Fruit fly (Drosophila melanogaster) whole organism, prepupa: ENCODE results near the gene CG13398.

Experiments used
- CG10631 ChIP-seq: fragments of 200-800 bp; sonication (Bioruptor generic); optimal IDR thresholded peaks from 2 replicates; lab custom pipeline; 2016; ENCODE audit warnings: missing biosample characterization, missing genetic modification characterization
- CG10669 ChIP-seq: fragments of 200-800 bp; sonication (Bioruptor generic); optimal IDR thresholded peaks from 3 replicates; lab custom pipeline; 2018; ENCODE audit warnings: missing biosample characterization, mild to moderate bottlenecking, missing genetic modification characterization, moderate library complexity
- CG11294 ChIP-seq: fragments of 200-800 bp; sonication (Bioruptor generic); IDR thresholded peaks from 2 replicates; pipeline ENCODE4 v1.3.6; 2022; ENCODE audit warnings: missing biosample characterization, missing genetic modification characterization
- CG11762 ChIP-seq: fragments of 200-800 bp; sonication (Bioruptor generic); optimal IDR thresholded peaks from 3 replicates; lab custom pipeline; 2016; ENCODE audit warnings: missing biosample characterization, missing genetic modification characterization; ENCODE audit not compliant: insufficient read depth
- CG11902 ChIP-seq: fragments of 200-800 bp; sonication (Bioruptor generic); optimal IDR thresholded peaks from 3 replicates; lab custom pipeline; 2016; ENCODE audit warnings: missing biosample characterization, missing genetic modification characterization
- CG15336 ChIP-seq: fragments of 200-800 bp; sonication (Bioruptor generic); IDR thresholded peaks from 2 replicates; pipeline ENCODE4 v1.3.6; 2022; ENCODE audit warnings: missing biosample characterization, missing genetic modification characterization
- CG1621 ChIP-seq: fragments of 200-800 bp; sonication (Bioruptor generic); optimal IDR thresholded peaks from 3 replicates; lab custom pipeline; 2018; ENCODE audit warnings: missing biosample characterization, mild to moderate bottlenecking, missing genetic modification characterization
- CG16779 ChIP-seq: fragments of 200-800 bp; sonication (Bioruptor generic); optimal IDR thresholded peaks from 3 replicates; lab custom pipeline; 2017; ENCODE audit warnings: missing biosample characterization, mild to moderate bottlenecking, missing genetic modification characterization
- CG3032 ChIP-seq: fragments of 200-800 bp; optimal IDR thresholded peaks from 2 replicates; lab custom pipeline; 2019; ENCODE audit warnings: missing biosample characterization, mild to moderate bottlenecking, missing genetic modification characterization, moderate library complexity
- CG31627 ChIP-seq: fragments of 200-800 bp; sonication (Bioruptor generic); optimal IDR thresholded peaks from 3 replicates; lab custom pipeline; 2016; ENCODE audit warnings: missing biosample characterization, missing genetic modification characterization
- CG3919 ChIP-seq: fragments of 200-800 bp; sonication (Bioruptor generic); optimal IDR thresholded peaks from 3 replicates; lab custom pipeline; 2016; ENCODE audit warnings: missing biosample characterization, missing genetic modification characterization
- CG4318 ChIP-seq: fragments of 200-800 bp; sonication (Bioruptor generic); optimal IDR thresholded peaks from 3 replicates; lab custom pipeline; 2017; ENCODE audit warnings: missing biosample characterization, mild to moderate bottlenecking, missing genetic modification characterization
- CG6163 ChIP-seq: fragments of 200-800 bp; sonication (Bioruptor generic); IDR thresholded peaks from 3 replicates; pipeline ENCODE4 v1.3.6; 2022; ENCODE audit warnings: missing biosample characterization, missing genetic modification characterization
- CG6276 ChIP-seq: fragments of 200-800 bp; sonication (Bioruptor generic); optimal IDR thresholded peaks from 2 replicates; lab custom pipeline; 2017; ENCODE audit warnings: missing biosample characterization, mild to moderate bottlenecking, missing genetic modification characterization
- CG6808 ChIP-seq: fragments of 200-800 bp; sonication (Bioruptor generic); optimal IDR thresholded peaks from 3 replicates; lab custom pipeline; 2017; ENCODE audit warnings: missing biosample characterization, missing genetic modification characterization, mild to moderate bottlenecking, moderate library complexity, missing genetic modification reagents
- CG6854 ChIP-seq: fragments of 200-800 bp; sonication (Bioruptor generic); optimal IDR thresholded peaks from 2 replicates; lab custom pipeline; 2017; ENCODE audit warnings: missing biosample characterization, mild to moderate bottlenecking, missing genetic modification characterization
- CG7368 ChIP-seq: fragments of 200-800 bp; sonication (Bioruptor generic); optimal IDR thresholded peaks from 3 replicates; lab custom pipeline; 2016; ENCODE audit warnings: missing biosample characterization, missing genetic modification characterization
- CG8119 ChIP-seq: fragments of 200-800 bp; sonication (Bioruptor generic); IDR thresholded peaks from 3 replicates; pipeline ENCODE4 v1.3.6; 2022; ENCODE audit warnings: missing biosample characterization, missing genetic modification characterization
- CG8319 ChIP-seq: fragments of 200-800 bp; sonication (Bioruptor generic); optimal IDR thresholded peaks from 3 replicates; lab custom pipeline; 2016; ENCODE audit warnings: missing biosample characterization, missing genetic modification characterization
- CG8632 ChIP-seq: fragments of 200-800 bp; sonication (Bioruptor generic); optimal IDR thresholded peaks from 3 replicates; lab custom pipeline; 2016; ENCODE audit warnings: missing biosample characterization, missing genetic modification characterization
- CG9139 ChIP-seq: fragments of 200-800 bp; sonication (Bioruptor generic); optimal IDR thresholded peaks from 3 replicates; lab custom pipeline; 2017; ENCODE audit warnings: missing biosample characterization, mild to moderate bottlenecking, missing genetic modification characterization
- Eip75B ChIP-seq: fragments of 200-800 bp; sonication (Bioruptor generic); optimal IDR thresholded peaks from 3 replicates; lab custom pipeline; 2016; ENCODE audit warnings: missing biosample characterization, missing genetic modification characterization
- Eip78C ChIP-seq: fragments of 200-800 bp; sonication (Bioruptor generic); peaks from one replicate; lab custom pipeline; 2016; ENCODE audit warnings: missing biosample characterization, missing genetic modification characterization
- Eip93F ChIP-seq: fragments of 200-800 bp; sonication (Bioruptor generic); optimal IDR thresholded peaks from 2 replicates; lab custom pipeline; 2016; ENCODE audit warnings: missing biosample characterization, mild to moderate bottlenecking, missing genetic modification characterization
- Ets21C ChIP-seq: fragments of 200-800 bp; sonication (Bioruptor generic); optimal IDR thresholded peaks from 3 replicates; lab custom pipeline; 2016; ENCODE audit warnings: missing biosample characterization, missing genetic modification characterization
- Ets96B ChIP-seq: fragments of 200-800 bp; optimal IDR thresholded peaks from 2 replicates; lab custom pipeline; 2019; ENCODE audit warnings: missing biosample characterization, mild to moderate bottlenecking, missing genetic modification characterization, moderate library complexity
- Gug ChIP-seq: fragments of 200-800 bp; sonication (Bioruptor generic); IDR thresholded peaks from 2 replicates; pipeline ENCODE4 v1.3.6; 2022; ENCODE audit warnings: missing biosample characterization, missing genetic modification characterization
- Hr39 ChIP-seq: fragments of 200-800 bp; sonication (Bioruptor generic); optimal IDR thresholded peaks from 2 replicates; lab custom pipeline; 2016; ENCODE audit warnings: missing biosample characterization, missing genetic modification characterization
- Hr4 ChIP-seq: fragments of 200-800 bp; sonication (Bioruptor generic); optimal IDR thresholded peaks from 3 replicates; lab custom pipeline; 2016; ENCODE audit warnings: missing biosample characterization, missing genetic modification characterization
- Met ChIP-seq: fragments of 200-800 bp; sonication (Bioruptor generic); optimal IDR thresholded peaks from 3 replicates; lab custom pipeline; 2016; ENCODE audit warnings: missing biosample characterization, missing genetic modification characterization
- Smox ChIP-seq: fragments of 200-800 bp; sonication (Bioruptor generic); optimal IDR thresholded peaks from 3 replicates; lab custom pipeline; 2016; ENCODE audit warnings: missing biosample characterization, missing genetic modification characterization
- Sox102F ChIP-seq: fragments of 200-800 bp; sonication (Bioruptor generic); optimal IDR thresholded peaks from 2 replicates; lab custom pipeline; 2016; ENCODE audit warnings: missing biosample characterization, mild to moderate bottlenecking, missing genetic modification characterization
- Sox14 ChIP-seq: fragments of 200-800 bp; sonication (Bioruptor generic); optimal IDR thresholded peaks from 3 replicates; lab custom pipeline; 2016; ENCODE audit warnings: missing biosample characterization, missing genetic modification characterization
- Sox15 ChIP-seq: fragments of 200-800 bp; sonication (Bioruptor generic); optimal IDR thresholded peaks from 3 replicates; lab custom pipeline; 2016; ENCODE audit warnings: missing biosample characterization, missing genetic modification characterization
- achi ChIP-seq: fragments of 200-800 bp; sonication (Bioruptor generic); optimal IDR thresholded peaks from 3 replicates; lab custom pipeline; 2016; ENCODE audit warnings: missing biosample characterization, missing genetic modification characterization
- acj6 ChIP-seq: fragments of 200-800 bp; sonication (Bioruptor generic); optimal IDR thresholded peaks from 3 replicates; lab custom pipeline; 2016; ENCODE audit warnings: missing biosample characterization, missing genetic modification characterization
- cyc ChIP-seq: fragments of 200-800 bp; sonication (Bioruptor generic); optimal IDR thresholded peaks from 3 replicates; lab custom pipeline; 2016; ENCODE audit warnings: missing biosample characterization, missing genetic modification characterization
- dsx ChIP-seq: fragments of 200-800 bp; optimal IDR thresholded peaks from 3 replicates; lab custom pipeline; 2019; ENCODE audit warnings: missing biosample characterization, mild to moderate bottlenecking, missing genetic modification characterization, moderate library complexity; ENCODE audit not compliant: poor library complexity, severe bottlenecking
- eg ChIP-seq: fragments of 200-800 bp; sonication (Bioruptor generic); IDR thresholded peaks from 3 replicates; pipeline ENCODE4 v1.3.6; 2022; ENCODE audit warnings: missing biosample characterization, missing genetic modification characterization
- esn ChIP-seq: fragments of 200-800 bp; sonication (Bioruptor generic); optimal IDR thresholded peaks from 2 replicates; lab custom pipeline; 2016; ENCODE audit warnings: missing biosample characterization, mild to moderate bottlenecking, missing genetic modification characterization, moderate library complexity
- fd59A ChIP-seq: fragments of 200-800 bp; sonication (Bioruptor generic); optimal IDR thresholded peaks from 2 replicates; lab custom pipeline; 2017; ENCODE audit warnings: missing biosample characterization, mild to moderate bottlenecking, missing genetic modification characterization, missing genetic modification reagents
- fd85E ChIP-seq: fragments of 200-800 bp; sonication (Bioruptor generic); optimal IDR thresholded peaks from 3 replicates; lab custom pipeline; 2016; ENCODE audit warnings: missing biosample characterization, missing genetic modification characterization
- fkh ChIP-seq: fragments of 200-800 bp; sonication (Bioruptor generic); optimal IDR thresholded peaks from 3 replicates; lab custom pipeline; 2017; ENCODE audit warnings: missing biosample characterization, mild to moderate bottlenecking, missing genetic modification characterization, moderate library complexity
- lz ChIP-seq: fragments of 200-800 bp; sonication (Bioruptor generic); optimal IDR thresholded peaks from 3 replicates; lab custom pipeline; 2016; ENCODE audit warnings: missing biosample characterization, missing genetic modification characterization
- net ChIP-seq: fragments of 200-800 bp; sonication (Bioruptor generic); optimal IDR thresholded peaks from 3 replicates; lab custom pipeline; 2016; ENCODE audit warnings: missing biosample characterization, missing genetic modification characterization
- pdm3 ChIP-seq: fragments of 200-800 bp; sonication (Bioruptor generic); optimal IDR thresholded peaks from 3 replicates; lab custom pipeline; 2016; ENCODE audit warnings: missing biosample characterization, missing genetic modification characterization
- salr ChIP-seq, 2 experiments: fragments of 200-800 bp; sonication (Bioruptor generic); optimal IDR thresholded peaks; 3 replicates each; lab custom pipeline; 2016 to 2018; ENCODE audit warnings: missing biosample characterization in 2 of 2, missing genetic modification characterization in 2 of 2, mild to moderate bottlenecking in 1 of 2
- spab ChIP-seq: fragments of 200-800 bp; sonication (Bioruptor generic); optimal IDR thresholded peaks from 2 replicates; lab custom pipeline; 2017; ENCODE audit warnings: missing biosample characterization, mild to moderate bottlenecking, missing genetic modification characterization, missing genetic modification reagents
- ss ChIP-seq, 2 experiments: fragments of 200-800 bp; sonication (Bioruptor generic); optimal IDR thresholded peaks; 2 replicates in 1 of 2; 3 replicates in 1 of 2; lab custom pipeline; 2017 to 2018; ENCODE audit warnings: mild to moderate bottlenecking in 2 of 2, missing biosample characterization in 2 of 2, missing genetic modification characterization in 2 of 2, moderate library complexity in 1 of 2
- svp ChIP-seq: fragments of 200-800 bp; sonication (Bioruptor generic); peaks from one replicate; lab custom pipeline; 2016; ENCODE audit warnings: missing biosample characterization, missing genetic modification characterization
- vri ChIP-seq: fragments of 200-800 bp; sonication (Bioruptor generic); optimal IDR thresholded peaks from 3 replicates; lab custom pipeline; 2016; ENCODE audit warnings: missing biosample characterization, mild to moderate bottlenecking, missing genetic modification characterization

The CG13398 gene

dm6 chr2L:8416350-8417046 is 1.4 kb upstream of the CG13398 start:
- TF ChIP-seq svp (GFP tag; lab: Kevin White, UChicago) (peak; percentile 99), CG7368 (peak; percentile 60), vri (GFP tag; lab: Kevin White, UChicago) (peak; percentile 55), CG8119 (GFP tag; lab: Robert Waterston, UW) (peak; percentile 55; the same call in 2 of the 3 replicates), salr (GFP tag; optimal IDR thresholded peaks at IDR 0.05; lab: Kevin White, UChicago) (peak; percentile 32 to 63), CG9139 (GFP tag; lab: Kevin White, UChicago) (peak; percentile 47), CG10669 (GFP tag; lab: Kevin White, UChicago) (peak; percentile 77), Eip93F (GFP tag; lab: Kevin White, UChicago) (no peak), spab (GFP tag; lab: Kevin White, UChicago) (peak; percentile 75), fd85E (GFP tag; lab: Kevin White, UChicago) (peak; percentile 62), fkh (GFP tag; lab: Kevin White, UChicago) (peak; percentile 16), ss (GFP tag; optimal IDR thresholded peaks at IDR 0.05; lab: Kevin White, UChicago) (peak; percentile 82 to 90), CG31627 (GFP tag; lab: Kevin White, UChicago) (peak; percentile 73), CG4318 (GFP tag; lab: Kevin White, UChicago) (no peak), CG3032 (tag; lab: Kevin White, UChicago) (peak; percentile 63), dsx (GFP tag; lab: Kevin White, UChicago) (peak; percentile 84), Ets21C (GFP tag; lab: Kevin White, UChicago) (peak; percentile 60), Gug (GFP tag; lab: Robert Waterston, UW) (no peak), Sox15 (GFP tag; lab: Kevin White, UChicago) (peak; percentile 7), CG11294 (GFP tag; lab: Robert Waterston, UW) (peak; percentile 51; the same call in 1 of the 2 replicates), net (GFP tag; lab: Kevin White, UChicago) (peak; percentile 59), Eip75B (peak; percentile 89), achi (GFP tag; lab: Kevin White, UChicago) (peak; percentile 72), CG6808 (GFP tag; lab: Kevin White, UChicago) (peak; percentile 73), CG1621 (tag; lab: Kevin White, UChicago) (peak; percentile 71), esn (GFP tag; lab: Kevin White, UChicago) (peak; percentile 85), cyc (GFP tag; lab: Kevin White, UChicago) (peak; percentile 72), Sox102F (GFP tag; lab: Kevin White, UChicago) (peak; percentile 88), CG8632 (GFP tag; lab: Kevin White, UChicago) (peak; percentile 59), CG16779 (peak; percentile 61), Hr39 (GFP tag; lab: Kevin White, UChicago) (peak; percentile 78), lz (GFP tag; lab: Kevin White, UChicago) (peak; percentile 79), fd59A (peak; percentile 65), CG6854 (GFP tag; lab: Kevin White, UChicago) (peak; percentile 6), CG10631 (GFP tag; lab: Kevin White, UChicago) (peak; percentile 73), CG11762 (no peak), CG3919 (GFP tag; lab: Kevin White, UChicago) (peak; percentile 81), acj6 (GFP tag; lab: Kevin White, UChicago) (peak; percentile 65), Eip78C (GFP tag; lab: Kevin White, UChicago) (peak; percentile 94), CG15336 (GFP tag; lab: Robert Waterston, UW) (peak; percentile 60), Smox (GFP tag; lab: Kevin White, UChicago) (peak; percentile 73), CG6163 (GFP tag; lab: Robert Waterston, UW) (peak; percentile 82), CG6276 (GFP tag; lab: Kevin White, UChicago) (peak; percentile 16), Ets96B (tag; lab: Kevin White, UChicago) (peak; percentile 76), CG11902 (GFP tag; lab: Kevin White, UChicago) (peak; percentile 30), Sox14 (GFP tag; lab: Kevin White, UChicago) (peak; percentile 98), Met (peak; percentile 80), CG8319 (GFP tag; lab: Kevin White, UChicago) (peak; percentile 22), Hr4 (GFP tag; lab: Kevin White, UChicago) (peak; percentile 56), eg (peak; percentile 60), pdm3 (GFP tag; lab: Kevin White, UChicago) (peak; percentile 75)
